Worm (Caenorhabditis elegans): ENCODE results near the gene F14F3.5.

Gene F14F3.5

ce11 chrX:10541789-10542188, 12.8 kb upstream of the F14F3.5 start:
- TF ChIP-seq tra-1 (GFP tag; IDR thresholded peaks at IDR 0.05) (no peak), unc-62 (GFP tag; optimal IDR thresholded peaks at IDR 0.05 in 1 of 2) (peak in 1 of 2 experiments; percentile 93), unc-62 (tag; optimal IDR thresholded peaks at IDR 0.05) (no peak)

ce11 chrX:10534625-10535244, 5.7 kb upstream of the F14F3.5 start:
- TF ChIP-seq dmd-6 (GFP tag; IDR thresholded peaks at IDR 0.05) (peak; percentile 31; the same call in 1 of the 2 replicates), hlh-11 (tag; optimal IDR thresholded peaks at IDR 0.05) (peak; percentile 37), lsy-2 (tag; optimal IDR thresholded peaks at IDR 0.05) (no peak), unc-62 (GFP tag; optimal IDR thresholded peaks at IDR 0.05 in 1 of 2) (peak in 1 of 2 experiments; percentile 73), unc-62 (tag; optimal IDR thresholded peaks at IDR 0.05) (no peak), hif-1 (tag; optimal IDR thresholded peaks at IDR 0.05) (peak in 1 of 2 experiments; percentile 28), hlh-30 (tag; optimal IDR thresholded peaks at IDR 0.05; ENCODE audit: insufficient read depth) (peak; percentile 18), nhr-42 (GFP tag; IDR thresholded peaks at IDR 0.05) (no peak), dve-1 (tag; optimal IDR thresholded peaks at IDR 0.05; ENCODE audit: insufficient read depth) (peak; percentile 50), daf-8 (GFP tag; IDR thresholded peaks at IDR 0.05) (no peak), daf-16 (GFP tag; optimal IDR thresholded peaks at IDR 0.05) (no peak), daf-16 (tag; optimal IDR thresholded peaks at IDR 0.05) (peak; percentile 46)

- TF ChIP-seq lin-1 (GFP tag; IDR thresholded peaks at IDR 0.05) (no peak), D1046.2 (GFP tag; IDR thresholded peaks at IDR 0.05) (no peak), egl-27 (tag; optimal IDR thresholded peaks at IDR 0.05) (no peak), dmd-6 (GFP tag; IDR thresholded peaks at IDR 0.05) (peak; percentile 28; the same call in 1 of the 2 replicates), dpl-1 (GFP tag; optimal IDR thresholded peaks at IDR 0.05) (no peak), hlh-30 (tag; optimal IDR thresholded peaks at IDR 0.05; ENCODE audit: insufficient read depth) (peak; percentile 53), nhr-28 (tag; optimal IDR thresholded peaks at IDR 0.05) (peak; percentile 26), hif-1 (tag; optimal IDR thresholded peaks at IDR 0.05) (no peak), dmd-8 (GFP tag; IDR thresholded peaks at IDR 0.05) (no peak), pqm-1 (tag; optimal IDR thresholded peaks at IDR 0.05) (peak; percentile 9), hlh-11 (tag; optimal IDR thresholded peaks at IDR 0.05) (peak; percentile 24), dve-1 (tag; optimal IDR thresholded peaks at IDR 0.05; ENCODE audit: insufficient read depth) (peak; percentile 37), daf-16 (GFP tag; optimal IDR thresholded peaks at IDR 0.05) (no peak), daf-16 (tag; optimal IDR thresholded peaks at IDR 0.05) (peak; percentile 21), nhr-48 (tag; optimal IDR thresholded peaks at IDR 0.05) (no peak), nhr-11 (tag; optimal IDR thresholded peaks at IDR 0.05) (no peak)
Observed at ce11 chrX:10533447-10533846, 4.4 kb upstream of the F14F3.5 start, which contains the start of gene glo-3. glo-3 (plus strand) TSS chrX:10533699.

- TF ChIP-seq nhr-102 (tag; optimal IDR thresholded peaks at IDR 0.05) (no peak), Y75B8A.6 (GFP tag; IDR thresholded peaks at IDR 0.05) (no peak), snpc-1.2 (GFP tag; IDR thresholded peaks at IDR 0.05) (no peak), zfp-2 (tag; optimal IDR thresholded peaks at IDR 0.05) (no peak), hif-1 (tag; optimal IDR thresholded peaks at IDR 0.05) (no peak), lin-1 (GFP tag; IDR thresholded peaks at IDR 0.05) (peak; percentile 60; the same call in 1 of the 2 replicates), duxl-1 (tag; optimal IDR thresholded peaks at IDR 0.05; ENCODE audit: poor library complexity) (no peak), nhr-77 (tag; optimal IDR thresholded peaks at IDR 0.05) (no peak), lin-15B (tag; optimal IDR thresholded peaks at IDR 0.05) (no peak), dmd-6 (GFP tag; IDR thresholded peaks at IDR 0.05) (peak; percentile 52; the same call in 1 of the 2 replicates), F44E2.7 (GFP tag; IDR thresholded peaks at IDR 0.05) (no peak), nhr-237 (tag; optimal IDR thresholded peaks at IDR 0.05) (no peak), daf-16 (GFP tag; optimal IDR thresholded peaks at IDR 0.05) (no peak), daf-16 (tag; optimal IDR thresholded peaks at IDR 0.05) (peak; percentile 63), zfp-3 (GFP tag; conservative IDR thresholded peaks at IDR 0.05) (no peak), Y105C5A.15 (GFP tag; IDR thresholded peaks at IDR 0.05) (no peak), ceh-20 (GFP tag; IDR thresholded peaks at IDR 0.05) (no peak), mxl-3 (GFP tag; optimal IDR thresholded peaks at IDR 0.05) (no peak), nhr-11 (tag; optimal IDR thresholded peaks at IDR 0.05) (no peak), daf-8 (GFP tag; IDR thresholded peaks at IDR 0.05) (no peak), aha-1 (tag) (peak; percentile 3), nhr-111 (GFP tag; optimal IDR thresholded peaks at IDR 0.05) (no peak), ctbp-1 (GFP tag; IDR thresholded peaks at IDR 0.05) (no peak), php-3 (GFP tag; IDR thresholded peaks at IDR 0.05) (0 out of 2 replicates have a peak, but pooled peaks have one; percentile 34), saeg-2 (GFP tag; IDR thresholded peaks at IDR 0.05) (no peak), arid-1 (GFP tag; conservative IDR thresholded peaks at IDR 0.05) (no peak), egl-27 (tag; optimal IDR thresholded peaks at IDR 0.05) (no peak), nhr-41 (GFP tag; IDR thresholded peaks at IDR 0.05) (no peak)
Observed at ce11 chrX:10532180-10532833, 3.3 kb upstream of the F14F3.5 start.
